Worm (Caenorhabditis elegans) whole organism, young adult: Measurements from ENCODE around the gene tbx-35.

Experiments
- D2030.7 ChIP-seq: fragments of 200-800 bp; sonication (Bioruptor generic); IDR thresholded peaks from 2 replicates; pipeline ENCODE4 v1.3.6; 2022; ENCODE audit warnings: missing genetic modification reagents, missing genetic modification characterization, missing compliant biosample characterization
- F23B12.7 ChIP-seq: sonication (generic microtip); optimal IDR thresholded peaks from 2 replicates; lab custom pipeline; 2017; ENCODE audit warnings: missing genetic modification characterization, mild to moderate bottlenecking, missing compliant biosample characterization, antibody characterized with exemption, moderate library complexity; ENCODE audit not compliant: insufficient read depth
- F33H1.4 ChIP-seq: fragments of 200-800 bp; sonication (Bioruptor generic); IDR thresholded peaks from 2 replicates; pipeline ENCODE4 v1.3.6; 2022; ENCODE audit warnings: missing genetic modification reagents, missing genetic modification characterization, missing compliant biosample characterization
- F57A8.1 ChIP-seq: fragments of 200-800 bp; sonication (Bioruptor generic); optimal IDR thresholded peaks from 2 replicates; lab custom pipeline; 2018; ENCODE audit warnings: mild to moderate bottlenecking, missing genetic modification characterization, moderate library complexity, missing compliant biosample characterization
- K11D2.4 ChIP-seq: fragments of 200-800 bp; sonication (Bioruptor generic); IDR thresholded peaks from 2 replicates; pipeline ENCODE4 v1.3.6; 2022; ENCODE audit warnings: missing genetic modification reagents, missing genetic modification characterization, missing compliant biosample characterization
- T07F8.4 ChIP-seq: sonication (generic microtip); optimal IDR thresholded peaks from 2 replicates; lab custom pipeline; 2016; ENCODE audit warnings: mild to moderate bottlenecking, missing genetic modification characterization, moderate library complexity, missing compliant biosample characterization
- Y95B8A.8 ChIP-seq: fragments of 200-800 bp; sonication (Bioruptor generic); IDR thresholded peaks from 2 replicates; pipeline ENCODE4 v1.3.6; 2022; ENCODE audit warnings: missing genetic modification reagents, missing genetic modification characterization, missing compliant biosample characterization
- athp-1 ChIP-seq: sonication (generic microtip); optimal IDR thresholded peaks from 2 replicates; lab custom pipeline; 2017; ENCODE audit warnings: mild to moderate bottlenecking, missing genetic modification characterization, missing compliant biosample characterization
- attf-3 ChIP-seq: fragments of 200-800 bp; sonication (Bioruptor generic); conservative IDR thresholded peaks from 2 replicates; pipeline ENCODE4 v1.3.6; 2022; ENCODE audit warnings: missing genetic modification reagents, missing genetic modification characterization, missing compliant biosample characterization
- attf-6 ChIP-seq: fragments of 200-800 bp; sonication (Bioruptor generic); IDR thresholded peaks from 2 replicates; pipeline ENCODE4 v1.3.6; 2022; ENCODE audit warnings: missing genetic modification reagents, missing genetic modification characterization, missing compliant biosample characterization
- bed-1 ChIP-seq: fragments of 200-800 bp; sonication (Bioruptor generic); IDR thresholded peaks from 2 replicates; pipeline ENCODE4 v1.3.6; 2022; ENCODE audit warnings: missing genetic modification reagents, missing genetic modification characterization, missing compliant biosample characterization
- ccch-3 ChIP-seq: fragments of 200-800 bp; sonication (Bioruptor generic); optimal IDR thresholded peaks from 2 replicates; lab custom pipeline; 2018; ENCODE audit warnings: mild to moderate bottlenecking, missing genetic modification characterization, missing compliant biosample characterization
- ceh-40 ChIP-seq: fragments of 200-800 bp; sonication (Bioruptor generic); IDR thresholded peaks from 2 replicates; pipeline ENCODE4 v1.3.6; 2022; ENCODE audit warnings: missing genetic modification characterization, missing compliant biosample characterization
- dpff-1 ChIP-seq: sonication (generic microtip); optimal IDR thresholded peaks from 2 replicates; lab custom pipeline; 2017; ENCODE audit warnings: mild to moderate bottlenecking, missing genetic modification characterization, missing compliant biosample characterization
- egl-18 ChIP-seq: fragments of 200-800 bp; sonication (Bioruptor generic); IDR thresholded peaks from 2 replicates; pipeline ENCODE4 v1.3.6; 2022; ENCODE audit warnings: missing genetic modification reagents, missing genetic modification characterization, missing compliant biosample characterization
- ets-4 ChIP-seq: fragments of 200-800 bp; sonication (Bioruptor generic); optimal IDR thresholded peaks from 2 replicates; lab custom pipeline; 2018; ENCODE audit warnings: mild to moderate bottlenecking, missing genetic modification characterization, missing compliant biosample characterization
- hsf-1 ChIP-seq: fragments of 200-800 bp; sonication (Bioruptor generic); IDR thresholded peaks from 2 replicates; pipeline ENCODE4 v1.3.6; 2022; ENCODE audit warnings: missing genetic modification reagents, missing genetic modification characterization, missing compliant biosample characterization
- let-526 ChIP-seq: fragments of 200-800 bp; sonication (Bioruptor generic); IDR thresholded peaks from 2 replicates; pipeline ENCODE4 v1.3.6; 2022; ENCODE audit warnings: missing genetic modification reagents, missing genetic modification characterization, missing compliant biosample characterization
- lsy-27 ChIP-seq: sonication (generic microtip); optimal IDR thresholded peaks from 2 replicates; lab custom pipeline; 2017; ENCODE audit warnings: missing genetic modification characterization, mild to moderate bottlenecking, missing compliant biosample characterization, antibody characterized with exemption, missing genotype, borderline replicate concordance; ENCODE audit not compliant: insufficient read depth
- madf-6 ChIP-seq: fragments of 200-800 bp; sonication (Bioruptor generic); IDR thresholded peaks from 2 replicates; pipeline ENCODE4 v1.3.6; 2022; ENCODE audit warnings: missing genetic modification reagents, missing genetic modification characterization, missing compliant biosample characterization
- madf-8 ChIP-seq: fragments of 200-800 bp; sonication (Bioruptor generic); conservative IDR thresholded peaks from 2 replicates; pipeline ENCODE4 v1.3.6; 2022; ENCODE audit warnings: missing genetic modification reagents, missing genetic modification characterization, missing compliant biosample characterization
- mel-28 ChIP-seq: sonication (generic microtip); optimal IDR thresholded peaks from 2 replicates; lab custom pipeline; 2016; ENCODE audit warnings: borderline replicate concordance, mild to moderate bottlenecking, missing genetic modification characterization, missing compliant biosample characterization
- nhr-179 ChIP-seq: sonication (generic microtip); optimal IDR thresholded peaks from 2 replicates; lab custom pipeline; 2016; ENCODE audit warnings: mild to moderate bottlenecking, missing genetic modification characterization, missing compliant biosample characterization
- rec-8 ChIP-seq, 2 experiments: sonication (generic microtip); optimal IDR thresholded peaks; 2 replicates each; lab custom pipeline; 2016; ENCODE audit warnings: mild to moderate bottlenecking in 2 of 2, missing genetic modification characterization in 2 of 2, missing genetic modification reagents in 2 of 2, missing genotype in 2 of 2, missing biosample characterization in 1 of 2, missing compliant biosample characterization in 1 of 2, moderate library complexity in 1 of 2
- repo-1 ChIP-seq: sonication (generic microtip); optimal IDR thresholded peaks from 2 replicates; lab custom pipeline; 2017; ENCODE audit warnings: mild to moderate bottlenecking, missing genetic modification characterization, missing compliant biosample characterization
- snpc-1.3 ChIP-seq: sonication (generic microtip); optimal IDR thresholded peaks from 2 replicates; lab custom pipeline; 2017; ENCODE audit warnings: missing genetic modification characterization, mild to moderate bottlenecking, missing compliant biosample characterization, antibody characterized with exemption, moderate library complexity, missing genotype, missing genetic modification reagents; ENCODE audit not compliant: insufficient read depth
- snpc-3.4 ChIP-seq: sonication (generic microtip); optimal IDR thresholded peaks from 2 replicates; lab custom pipeline; 2017; ENCODE audit warnings: missing genetic modification characterization, mild to moderate bottlenecking, missing compliant biosample characterization, antibody characterized with exemption, moderate library complexity, missing genotype, missing genetic modification reagents
- snpc-4 ChIP-seq, 5 experiments: fragments of 150-350 bp in 1 of 5; sonication (generic microtip) in 4 of 5; optimal IDR thresholded peaks; 2 replicates each; lab custom pipeline; 2014 to 2018; ENCODE audit warnings: missing genetic modification characterization in 5 of 5, missing biosample characterization in 3 of 5, antibody characterized with exemption in 2 of 5, mild to moderate bottlenecking in 2 of 5, missing compliant biosample characterization in 2 of 5, missing genotype in 2 of 5, moderate library complexity in 2 of 5, missing genetic modification reagents in 1 of 5
- somi-1 ChIP-seq: fragments of 200-800 bp; sonication (Bioruptor generic); optimal IDR thresholded peaks from 2 replicates; lab custom pipeline; 2018; ENCODE audit warnings: mild to moderate bottlenecking, missing genetic modification characterization, missing compliant biosample characterization
- sptf-2 ChIP-seq: fragments of 200-800 bp; sonication (Bioruptor generic); optimal IDR thresholded peaks from 2 replicates; lab custom pipeline; 2018; ENCODE audit warnings: mild to moderate bottlenecking, missing genetic modification characterization, missing compliant biosample characterization
- xnd-1 ChIP-seq: sonication (generic microtip); optimal IDR thresholded peaks from 2 replicates; lab custom pipeline; 2016; ENCODE audit warnings: missing genotype, missing genetic modification reagents, missing genetic modification characterization, missing compliant biosample characterization
- ztf-18 ChIP-seq: sonication (generic microtip); optimal IDR thresholded peaks from 2 replicates; lab custom pipeline; 2016; ENCODE audit warnings: missing genotype, mild to moderate bottlenecking, missing genetic modification characterization, missing compliant biosample characterization
- ztf-22 ChIP-seq: fragments of 200-800 bp; sonication (Bioruptor generic); optimal IDR thresholded peaks from 2 replicates; lab custom pipeline; 2018; ENCODE audit warnings: mild to moderate bottlenecking, missing genetic modification characterization, moderate library complexity, missing compliant biosample characterization
- ztf-25 ChIP-seq: fragments of 200-800 bp; sonication (Bioruptor generic); IDR thresholded peaks from 2 replicates; pipeline ENCODE4 v1.3.6; 2022; ENCODE audit warnings: missing genetic modification reagents, missing genetic modification characterization, missing compliant biosample characterization
- ztf-6 ChIP-seq: fragments of 200-800 bp; sonication (Bioruptor generic); IDR thresholded peaks from 2 replicates; pipeline ENCODE4 v1.3.6; 2022; ENCODE audit warnings: missing genetic modification reagents, missing genetic modification characterization, missing compliant biosample characterization

The tbx-35 gene

DNA sequence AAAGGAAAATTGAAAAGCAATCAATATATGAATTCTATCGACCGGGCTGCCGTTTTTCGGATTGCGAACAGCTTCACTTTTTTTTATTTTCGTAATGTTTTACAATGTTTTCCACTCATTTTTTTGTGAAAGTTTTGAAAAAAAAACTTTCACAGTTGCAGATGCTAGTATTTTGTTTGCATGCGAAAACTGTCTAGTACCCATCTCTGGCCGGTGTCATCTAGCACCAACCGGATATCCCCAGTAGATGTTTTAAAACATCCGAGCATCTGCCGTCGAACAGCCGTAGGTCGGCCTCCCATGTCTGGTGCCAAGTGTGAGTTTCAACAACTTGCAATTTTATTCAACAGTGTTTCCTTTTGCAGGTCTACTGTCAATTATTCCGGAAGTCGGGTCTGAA, 3.8 kb downstream of the tbx-35 start, which contains the start of gene ZK177.12:
TSS of gene ZK177.12 (plus strand) at position 301 of the 400 bp plus-strand sequence.
- no peak for TF ChIP-seq lsy-27 (tag; lab: Kevin White, UChicago)
- TF ChIP-seq repo-1 (tag; lab: Kevin White, UChicago) = no peak
- TF ChIP-seq D2030.7 (GFP tag; lab: Robert Waterston, UW) = no peak
- TF ChIP-seq F57A8.1 = no peak
- no peak for TF ChIP-seq T07F8.4 (tag; lab: Kevin White, UChicago)
- TF ChIP-seq attf-3 (GFP tag; lab: Robert Waterston, UW) = no peak
- no peak for TF ChIP-seq K11D2.4
- no peak for TF ChIP-seq ztf-25 (GFP tag; lab: Robert Waterston, UW)
- TF ChIP-seq let-526 (GFP tag; lab: Robert Waterston, UW) = no peak
- no peak for TF ChIP-seq somi-1 (GFP tag; lab: Kevin White, UChicago)
- no peak for TF ChIP-seq nhr-179 (tag; lab: Kevin White, UChicago)
- no peak for TF ChIP-seq ztf-18 (tag; lab: Kevin White, UChicago)
- TF ChIP-seq mel-28 (tag; lab: Kevin White, UChicago) = no peak
- no peak for TF ChIP-seq attf-6
- TF ChIP-seq madf-6 (GFP tag; lab: Robert Waterston, UW) = no peak
- TF ChIP-seq madf-8 (GFP tag; lab: Robert Waterston, UW) = no peak
- no peak for TF ChIP-seq bed-1 (GFP tag; lab: Robert Waterston, UW)
- no peak for TF ChIP-seq rec-8 (tag; optimal IDR thresholded peaks at IDR 0.05; lab: Kevin White, UChicago)
- TF ChIP-seq athp-1 = no peak

DNA sequence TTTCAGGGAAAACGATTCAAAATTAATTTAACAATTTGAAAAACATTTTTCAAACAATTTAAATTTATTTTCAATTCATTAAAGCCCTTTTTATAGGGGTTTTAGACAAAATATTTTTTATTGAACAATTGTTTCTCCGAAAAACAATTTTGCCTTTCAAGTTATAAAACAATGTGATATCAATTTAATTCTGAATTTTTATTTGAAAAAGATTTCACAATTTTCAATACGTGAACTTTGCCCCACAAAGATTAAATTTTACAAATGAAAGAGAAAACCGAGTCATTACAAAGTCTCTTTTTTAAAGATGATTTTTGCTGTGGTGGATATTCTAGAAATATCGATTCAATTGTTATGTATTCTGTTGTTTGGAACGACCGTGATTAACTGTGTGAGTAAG, 6.3 kb downstream of the tbx-35 start, which contains the start of gene ZK177.2:
TSS of gene ZK177.2 (plus strand) at position 301 of the 400 bp plus-strand sequence.
- TF ChIP-seq F57A8.1 (no peak), snpc-1.3 (tag; lab: Kevin White, UChicago) (no peak), egl-18 (no peak), ccch-3 (no peak), snpc-4 (GFP tag; optimal IDR thresholded peaks at IDR 0.05; lab: Kevin White, UChicago) (no peak), snpc-4 (tag; optimal IDR thresholded peaks at IDR 0.05; lab: Kevin White, UChicago) (no peak), ztf-6 (GFP tag; lab: Robert Waterston, UW) (no peak), Y95B8A.8 (GFP tag; lab: Robert Waterston, UW) (no peak), dpff-1 (tag; lab: Kevin White, UChicago) (no peak), ets-4 (GFP tag; lab: Kevin White, UChicago) (no peak)

DNA sequence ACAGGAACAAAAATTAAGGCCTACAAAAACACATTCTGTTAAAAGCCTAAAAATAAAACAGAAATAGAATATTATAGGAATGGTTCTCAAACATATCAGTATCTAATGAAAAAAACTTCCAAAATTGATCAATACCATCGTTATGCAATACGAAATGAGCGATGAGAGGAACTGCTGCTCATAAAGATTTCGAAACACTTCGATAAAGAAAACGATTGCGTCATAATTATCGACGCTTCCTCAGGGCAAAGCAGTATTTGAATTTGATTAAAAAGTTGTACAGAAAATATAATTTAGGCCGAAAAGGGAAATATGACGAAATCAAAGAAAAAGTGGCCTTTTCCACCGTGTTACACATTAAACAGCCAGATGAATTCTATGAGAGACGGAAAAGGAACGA, 7.1 kb downstream of the tbx-35 start:
- no peak for TF ChIP-seq ztf-22

DNA sequence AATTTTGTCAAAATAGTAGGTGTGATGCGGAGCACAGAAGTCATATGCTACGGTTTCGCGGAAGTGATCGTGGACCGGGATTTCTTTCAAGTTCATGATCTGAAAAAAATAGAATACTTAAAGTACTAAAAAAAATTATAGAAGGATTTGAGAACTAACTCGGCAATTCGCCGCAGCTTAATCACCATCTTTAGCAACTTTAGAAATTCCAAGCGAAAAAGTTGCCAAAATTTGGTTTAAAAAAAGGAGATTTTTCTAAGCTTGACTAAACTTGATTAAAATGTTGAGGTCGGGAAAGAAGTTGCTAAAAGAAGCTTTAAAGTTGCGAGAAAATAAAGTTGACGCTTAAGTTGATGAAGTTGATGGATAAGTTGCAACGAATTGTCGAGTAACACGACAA, 7.6 kb downstream of the tbx-35 start, which contains the start of gene ZK177.9:
TSS of gene ZK177.9 (minus strand) at position 101 of the 400 bp plus-strand sequence.
- TF ChIP-seq F33H1.4 (GFP tag; lab: Robert Waterston, UW) = no peak
- no peak for TF ChIP-seq egl-18
- no peak for TF ChIP-seq mel-28 (tag; lab: Kevin White, UChicago)
- no peak for TF ChIP-seq snpc-3.4 (tag; lab: Kevin White, UChicago)
- no peak for TF ChIP-seq ceh-40 (GFP tag; lab: Robert Waterston, UW)
- TF ChIP-seq F23B12.7 (tag; lab: Kevin White, UChicago) = no peak
- no peak for TF ChIP-seq ets-4 (GFP tag; lab: Kevin White, UChicago)
- no peak for TF ChIP-seq sptf-2
- TF ChIP-seq xnd-1 (tag; lab: Kevin White, UChicago) = no peak
- no peak for TF ChIP-seq hsf-1 (GFP tag; lab: Robert Waterston, UW)
